Worm (Caenorhabditis elegans) whole organism, midembryonic: Measurements from ENCODE around the gene scp-1.

ENCODE experiments used
- T22C8.4 ChIP-seq: fragments of 200-800 bp; sonication (Bioruptor generic); IDR thresholded peaks from 2 replicates; pipeline ENCODE4 v1.3.6; 2022; ENCODE audit warnings: missing genetic modification characterization, missing compliant biosample characterization
- cog-1 ChIP-seq: sonication (generic microtip); optimal IDR thresholded peaks from 2 replicates; lab custom pipeline; 2016; ENCODE audit warnings: missing genetic modification characterization, missing compliant biosample characterization
- flt-1 ChIP-seq: fragments of 200-800 bp; sonication (Bioruptor generic); IDR thresholded peaks from 2 replicates; pipeline ENCODE4 v1.3.6; 2022; ENCODE audit warnings: missing genetic modification characterization, missing compliant biosample characterization
- klf-2 ChIP-seq: fragments of 200-800 bp; sonication (Bioruptor generic); conservative IDR thresholded peaks from 2 replicates; pipeline ENCODE4 v1.3.6; 2022; ENCODE audit warnings: missing genetic modification reagents, missing genetic modification characterization, missing compliant biosample characterization
- med-1 ChIP-seq: sonication (generic microtip); optimal IDR thresholded peaks from 2 replicates; lab custom pipeline; 2017; ENCODE audit warnings: missing genetic modification characterization, mild to moderate bottlenecking, missing compliant biosample characterization, antibody characterized with exemption, missing genetic modification reagents; ENCODE audit not compliant: insufficient read depth
- ref-1 ChIP-seq: fragments of 200-800 bp; sonication (Bioruptor generic); conservative IDR thresholded peaks from 2 replicates; pipeline ENCODE4 v1.3.6; 2022; ENCODE audit warnings: missing genetic modification reagents, missing genetic modification characterization, missing compliant biosample characterization
- tab-1 ChIP-seq: fragments of 200-800 bp; sonication (Bioruptor generic); IDR thresholded peaks from 2 replicates; pipeline ENCODE4 v1.3.6; 2022; ENCODE audit warnings: missing genetic modification characterization, missing compliant biosample characterization
- ztf-23 ChIP-seq: fragments of 200-800 bp; sonication (Bioruptor generic); IDR thresholded peaks from 2 replicates; pipeline ENCODE4 v1.3.6; 2022; ENCODE audit warnings: missing genetic modification reagents, missing genetic modification characterization, missing compliant biosample characterization
- ztf-29 ChIP-seq: fragments of 200-800 bp; sonication (Bioruptor generic); IDR thresholded peaks from 2 replicates; pipeline ENCODE4 v1.3.6; 2022; ENCODE audit warnings: missing genetic modification reagents, missing genetic modification characterization, missing compliant biosample characterization

scp-1 gene

DNA sequence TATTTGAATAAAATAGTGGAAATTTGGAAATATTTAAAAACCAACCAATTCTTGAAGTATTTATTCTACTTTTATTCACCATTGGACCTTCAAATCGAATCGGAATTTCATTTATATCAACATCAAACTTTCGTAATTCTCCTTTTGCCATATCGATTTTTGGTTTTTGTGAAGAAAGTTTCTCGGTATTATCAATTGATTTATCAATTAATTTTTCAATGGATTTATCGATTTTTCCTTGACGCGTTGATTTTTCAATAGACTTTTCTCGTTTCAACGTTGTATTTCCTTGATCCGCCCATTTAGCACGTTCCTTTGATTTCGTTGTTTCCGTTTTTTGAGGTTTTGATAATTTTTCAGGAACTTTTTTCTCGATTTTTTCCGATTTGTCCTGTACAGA lies 35.6 kb downstream of the scp-1 start:
- no peak for TF ChIP-seq tab-1 (GFP tag; lab: Robert Waterston, UW)
- 0 out of 2 replicates have a peak, but pooled peaks have one; percentile 6 for TF ChIP-seq T22C8.4
- no peak for TF ChIP-seq flt-1 (GFP tag; lab: Robert Waterston, UW)

DNA sequence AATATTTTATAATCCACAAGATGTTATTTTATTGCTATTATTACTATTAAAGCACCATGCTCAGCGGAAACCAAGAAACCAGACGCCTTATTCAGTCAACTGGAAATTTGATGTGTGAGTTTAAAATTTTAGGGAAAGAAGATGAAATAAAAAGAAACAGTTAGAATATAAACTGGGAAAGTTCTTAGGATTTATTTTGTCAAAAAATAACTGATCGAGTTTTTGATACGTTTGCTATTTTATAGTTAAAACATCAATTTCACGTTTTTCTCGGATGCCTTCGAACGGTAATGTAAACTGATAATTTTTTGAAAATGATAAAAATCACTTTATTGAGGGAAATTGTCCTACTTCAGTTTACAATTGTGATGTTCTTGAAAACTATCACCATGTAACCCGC lies 38.6 kb downstream of the scp-1 start, which contains the start of gene C06C3.3:
Gene C06C3.3, minus strand, starts transcription at position 101 of the 400 bp plus-strand sequence.
- TF ChIP-seq flt-1 (GFP tag; lab: Robert Waterston, UW) = no peak

DNA sequence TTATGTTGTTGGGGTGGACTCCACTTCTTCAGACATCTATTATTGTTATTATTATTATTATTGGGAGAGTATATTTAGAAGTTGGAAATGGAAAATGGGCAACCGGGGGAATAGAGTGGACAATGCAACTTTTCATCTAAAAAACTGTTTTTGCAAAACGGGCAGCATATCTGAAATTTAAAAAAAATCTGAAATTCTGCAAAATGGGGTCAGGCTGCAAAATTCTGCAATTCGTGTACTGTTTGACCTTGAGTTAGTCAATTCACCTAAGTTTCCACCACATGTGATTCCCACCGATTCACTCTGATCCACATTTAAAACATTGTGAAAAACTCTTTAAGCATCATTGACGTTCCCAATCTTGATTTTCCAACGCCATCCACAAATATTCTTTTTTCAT lies 39.2 kb downstream of the scp-1 start, which contains the start of gene C06C3.4:
Gene C06C3.4, plus strand, starts transcription at position 301 of the 400 bp plus-strand sequence.
- TF ChIP-seq ztf-29 (no peak), ref-1 (GFP tag; lab: Robert Waterston, UW) (no peak), tab-1 (GFP tag; lab: Robert Waterston, UW) (no peak), med-1 (GFP tag; lab: Kevin White, UChicago) (no peak), flt-1 (GFP tag; lab: Robert Waterston, UW) (no peak), klf-2 (GFP tag; lab: Robert Waterston, UW) (no peak), ztf-23 (no peak), T22C8.4 (no peak), cog-1 (tag; lab: Kevin White, UChicago) (no peak)

DNA sequence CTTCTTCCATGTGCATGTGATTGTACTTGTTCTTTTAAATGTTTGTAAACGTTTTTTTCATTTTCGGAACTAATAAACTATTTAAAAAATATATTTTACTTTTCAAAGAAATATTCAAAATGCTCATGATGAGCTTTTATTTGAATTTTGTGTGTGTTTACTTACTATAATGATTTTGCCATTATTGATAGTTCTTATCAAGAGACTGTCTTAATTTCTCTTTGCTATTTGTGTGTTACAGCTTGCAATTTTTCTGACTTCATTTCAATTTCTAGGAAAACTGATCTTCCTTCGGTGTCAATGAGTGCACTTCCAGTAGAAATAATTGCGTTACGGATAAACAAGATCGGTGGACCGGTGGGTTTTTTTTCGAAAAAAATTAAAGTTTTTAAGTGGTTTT lies 41.0 kb downstream of the scp-1 start, which contains the start of gene C06C3.12:
Gene C06C3.12, plus strand, starts transcription at position 301 of the 400 bp plus-strand sequence.
- TF ChIP-seq ztf-29 (no peak), klf-2 (GFP tag; lab: Robert Waterston, UW) (no peak), med-1 (GFP tag; lab: Kevin White, UChicago) (no peak), T22C8.4 (no peak)

DNA sequence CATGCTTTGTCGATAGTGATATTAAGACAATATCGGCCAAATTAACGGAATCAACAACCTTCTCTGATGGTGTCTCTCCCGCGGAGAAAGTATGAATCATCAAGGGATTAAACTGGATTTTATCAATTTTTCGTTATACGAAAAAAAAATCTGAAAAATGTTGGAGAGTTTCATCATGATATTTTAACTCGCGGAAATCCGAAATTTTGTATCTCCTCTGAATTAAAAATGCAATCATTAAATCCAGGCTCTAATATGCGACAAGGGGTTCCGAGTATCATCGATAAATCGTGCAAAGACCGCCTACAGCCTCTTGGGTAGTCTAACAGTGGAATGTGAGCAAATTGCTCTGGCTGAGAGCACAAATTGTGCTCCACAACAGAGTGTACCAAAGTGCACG lies 43.3 kb downstream of the scp-1 start, which contains the start of gene C06C3.10:
Gene C06C3.10, minus strand, starts transcription at position 101 of the 400 bp plus-strand sequence.
- TF ChIP-seq ref-1 (GFP tag; lab: Robert Waterston, UW) (no peak), ztf-23 (no peak), med-1 (GFP tag; lab: Kevin White, UChicago) (no peak), flt-1 (GFP tag; lab: Robert Waterston, UW) (no peak), ztf-29 (no peak), tab-1 (GFP tag; lab: Robert Waterston, UW) (no peak), T22C8.4 (no peak), cog-1 (tag; lab: Kevin White, UChicago) (no peak), klf-2 (GFP tag; lab: Robert Waterston, UW) (no peak)

DNA sequence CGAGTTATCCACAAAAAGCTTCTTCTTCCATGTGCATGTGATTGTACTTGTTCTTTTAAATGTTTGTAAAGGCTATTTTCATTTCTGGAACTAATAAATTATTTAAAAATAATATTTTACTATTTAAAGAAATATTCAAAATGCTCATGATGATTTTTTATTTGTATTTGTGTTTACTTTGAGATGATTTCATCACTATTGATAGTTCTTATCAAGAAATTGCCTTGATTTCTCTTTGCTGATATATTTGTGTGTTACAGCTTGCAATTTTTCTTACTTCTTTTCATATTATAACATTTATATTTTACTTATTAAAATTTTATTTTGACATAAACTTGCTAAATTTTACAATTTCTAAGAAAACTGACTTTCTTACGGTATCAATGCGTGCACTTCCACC lies 44.4 kb downstream of the scp-1 start:
- TF ChIP-seq ztf-29 = no peak
- no peak for TF ChIP-seq ztf-23
- no peak for TF ChIP-seq tab-1 (GFP tag; lab: Robert Waterston, UW)
- TF ChIP-seq klf-2 (GFP tag; lab: Robert Waterston, UW) = no peak
- no peak for TF ChIP-seq ref-1 (GFP tag; lab: Robert Waterston, UW)
- TF ChIP-seq cog-1 (tag; lab: Kevin White, UChicago) = no peak
- no peak for TF ChIP-seq flt-1 (GFP tag; lab: Robert Waterston, UW)
- TF ChIP-seq med-1 (GFP tag; lab: Kevin White, UChicago) = no peak
- no peak for TF ChIP-seq T22C8.4

DNA sequence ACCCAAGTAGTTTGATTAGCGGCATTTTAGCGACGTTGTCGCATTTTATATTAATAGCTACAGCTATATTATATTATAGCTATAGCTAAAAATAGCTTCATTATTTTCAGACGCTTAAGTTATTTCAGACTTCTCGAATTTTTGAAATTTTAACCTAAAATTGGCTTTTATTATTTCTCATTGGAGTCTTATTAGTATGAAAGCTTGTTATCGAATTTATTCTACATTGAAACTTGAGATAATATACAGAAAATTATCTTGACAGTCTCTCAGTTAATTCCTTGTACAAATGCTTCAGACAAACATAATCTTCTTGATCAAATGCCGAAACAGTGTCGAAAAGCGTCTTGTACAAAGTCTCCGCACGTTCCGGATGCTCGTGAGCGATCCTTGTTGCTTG lies 46.0 kb downstream of the scp-1 start, which contains the start of gene srh-48:
Gene srh-48, plus strand, starts transcription at position 301 of the 400 bp plus-strand sequence.
- no peak for TF ChIP-seq T22C8.4
- TF ChIP-seq ref-1 (GFP tag; lab: Robert Waterston, UW) = no peak
- no peak for TF ChIP-seq klf-2 (GFP tag; lab: Robert Waterston, UW)
- TF ChIP-seq flt-1 (GFP tag; lab: Robert Waterston, UW) = no peak
- no peak for TF ChIP-seq cog-1 (tag; lab: Kevin White, UChicago)
- no peak for TF ChIP-seq tab-1 (GFP tag; lab: Robert Waterston, UW)
- TF ChIP-seq ztf-23 = no peak
- no peak for TF ChIP-seq ztf-29
- TF ChIP-seq med-1 (GFP tag; lab: Kevin White, UChicago) = no peak

DNA sequence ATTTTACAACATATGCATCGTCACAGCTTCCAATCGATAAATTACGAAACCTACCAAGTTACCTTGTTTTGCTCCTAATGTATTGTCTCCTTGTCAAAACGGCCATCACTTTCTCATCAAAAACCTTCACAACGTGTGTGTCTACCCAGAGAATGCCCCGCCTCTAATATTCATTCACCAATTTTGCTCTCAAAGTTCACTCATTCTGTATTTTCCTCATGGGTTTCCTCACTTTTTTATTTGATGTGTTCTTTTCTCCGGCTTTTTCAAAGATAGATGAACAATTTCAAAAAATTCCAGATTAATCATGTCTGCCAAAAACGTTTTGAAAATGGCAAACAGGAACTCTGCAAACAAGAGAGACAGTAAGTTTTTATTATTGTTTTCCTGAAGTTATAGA lies 51.4 kb downstream of the scp-1 start, which contains the start of gene C06C3.7:
Gene C06C3.7, plus strand, starts transcription at position 301 of the 400 bp plus-strand sequence.
- TF ChIP-seq ztf-23 = no peak
- TF ChIP-seq cog-1 (tag; lab: Kevin White, UChicago) = no peak
- TF ChIP-seq ztf-29 = no peak
- TF ChIP-seq flt-1 (GFP tag; lab: Robert Waterston, UW) = no peak
- TF ChIP-seq ref-1 (GFP tag; lab: Robert Waterston, UW) = no peak
- no peak for TF ChIP-seq klf-2 (GFP tag; lab: Robert Waterston, UW)
- no peak for TF ChIP-seq T22C8.4
- no peak for TF ChIP-seq med-1 (GFP tag; lab: Kevin White, UChicago)
- no peak for TF ChIP-seq tab-1 (GFP tag; lab: Robert Waterston, UW)
